Fruit fly (Drosophila melanogaster) whole organism, prepupa: ENCODE measurements around the gene ng2.

Source experiments
- CG11762 ChIP-seq: fragments of 200-800 bp; sonication (Bioruptor generic); optimal IDR thresholded peaks from 3 replicates; lab custom pipeline; 2016; ENCODE audit warnings: missing biosample characterization, missing genetic modification characterization; ENCODE audit not compliant: insufficient read depth
- CG16779 ChIP-seq: fragments of 200-800 bp; sonication (Bioruptor generic); optimal IDR thresholded peaks from 3 replicates; lab custom pipeline; 2017; ENCODE audit warnings: missing biosample characterization, mild to moderate bottlenecking, missing genetic modification characterization
- CG34406 ChIP-seq: fragments of 200-800 bp; sonication (Bioruptor generic); optimal IDR thresholded peaks from 3 replicates; lab custom pipeline; 2016; ENCODE audit warnings: missing biosample characterization, missing genetic modification characterization
- CG6276 ChIP-seq: fragments of 200-800 bp; sonication (Bioruptor generic); optimal IDR thresholded peaks from 2 replicates; lab custom pipeline; 2017; ENCODE audit warnings: missing biosample characterization, mild to moderate bottlenecking, missing genetic modification characterization
- CG6808 ChIP-seq: fragments of 200-800 bp; sonication (Bioruptor generic); optimal IDR thresholded peaks from 3 replicates; lab custom pipeline; 2017; ENCODE audit warnings: missing biosample characterization, missing genetic modification characterization, mild to moderate bottlenecking, moderate library complexity, missing genetic modification reagents
- CG6854 ChIP-seq: fragments of 200-800 bp; sonication (Bioruptor generic); optimal IDR thresholded peaks from 2 replicates; lab custom pipeline; 2017; ENCODE audit warnings: missing biosample characterization, mild to moderate bottlenecking, missing genetic modification characterization
- Hr38 ChIP-seq: sonication (Bioruptor generic); optimal IDR thresholded peaks from 2 replicates; lab custom pipeline; 2016; ENCODE audit warnings: missing biosample characterization, missing genetic modification characterization
- Sox14 ChIP-seq: fragments of 200-800 bp; sonication (Bioruptor generic); optimal IDR thresholded peaks from 3 replicates; lab custom pipeline; 2016; ENCODE audit warnings: missing biosample characterization, missing genetic modification characterization
- achi ChIP-seq: fragments of 200-800 bp; sonication (Bioruptor generic); optimal IDR thresholded peaks from 3 replicates; lab custom pipeline; 2016; ENCODE audit warnings: missing biosample characterization, missing genetic modification characterization
- cyc ChIP-seq: fragments of 200-800 bp; sonication (Bioruptor generic); optimal IDR thresholded peaks from 3 replicates; lab custom pipeline; 2016; ENCODE audit warnings: missing biosample characterization, missing genetic modification characterization
- dac ChIP-seq: fragments of 200-800 bp; sonication (Bioruptor generic); optimal IDR thresholded peaks from 2 replicates; lab custom pipeline; 2017; ENCODE audit warnings: missing biosample characterization, mild to moderate bottlenecking, missing genetic modification characterization
- net ChIP-seq: fragments of 200-800 bp; sonication (Bioruptor generic); optimal IDR thresholded peaks from 3 replicates; lab custom pipeline; 2016; ENCODE audit warnings: missing biosample characterization, missing genetic modification characterization
- pdm3 ChIP-seq: fragments of 200-800 bp; sonication (Bioruptor generic); optimal IDR thresholded peaks from 3 replicates; lab custom pipeline; 2016; ENCODE audit warnings: missing biosample characterization, missing genetic modification characterization
- ss ChIP-seq, 2 experiments: fragments of 200-800 bp; sonication (Bioruptor generic); optimal IDR thresholded peaks; 2 replicates in 1 of 2; 3 replicates in 1 of 2; lab custom pipeline; 2017 to 2018; ENCODE audit warnings: mild to moderate bottlenecking in 2 of 2, missing biosample characterization in 2 of 2, missing genetic modification characterization in 2 of 2, moderate library complexity in 1 of 2

dm6 chrX:3260536-3260935 is 20.2 kb upstream of the ng2 start:
- no peak for TF ChIP-seq CG11762
- no peak for TF ChIP-seq CG6854 (GFP tag; lab: Kevin White, UChicago)
- no peak for TF ChIP-seq ss (GFP tag; optimal IDR thresholded peaks at IDR 0.05; lab: Kevin White, UChicago)
- no peak for TF ChIP-seq CG6276 (GFP tag; lab: Kevin White, UChicago)
- no peak for TF ChIP-seq Hr38
- no peak for TF ChIP-seq net (GFP tag; lab: Kevin White, UChicago)
- TF ChIP-seq CG16779 (tag; lab: Kevin White, UChicago), result no peak
- no peak for TF ChIP-seq dac (GFP tag; lab: Kevin White, UChicago)
- no peak for TF ChIP-seq achi (GFP tag; lab: Kevin White, UChicago)
- TF ChIP-seq CG6808, result no peak
- TF ChIP-seq Sox14 (GFP tag; lab: Kevin White, UChicago), result no peak
- no peak for TF ChIP-seq pdm3 (GFP tag; lab: Kevin White, UChicago)
- no peak for TF ChIP-seq CG34406 (GFP tag; lab: Kevin White, UChicago)
- TF ChIP-seq cyc (GFP tag; lab: Kevin White, UChicago), result no peak
